Fruit fly (Drosophila melanogaster): ENCODE measurements around the gene CG34039.

DNA sequence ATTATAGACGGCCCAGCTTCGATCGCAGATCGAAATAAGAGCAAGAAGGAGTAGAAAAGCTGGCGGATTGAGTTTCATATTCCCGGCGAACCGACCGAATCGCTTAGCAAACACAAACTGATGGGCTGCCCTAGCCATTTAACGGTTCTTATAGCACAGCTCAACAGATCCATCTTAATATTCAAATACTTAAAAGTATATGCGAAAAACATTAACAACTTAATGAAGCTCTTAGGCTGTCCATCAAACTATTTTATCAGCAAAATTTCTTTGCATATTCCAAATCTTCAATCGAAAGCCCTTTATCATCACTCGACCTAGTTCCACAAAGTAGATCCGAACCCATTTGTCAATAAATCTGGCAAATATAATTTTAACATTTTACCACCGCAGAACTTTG is 38.2 kb upstream of the CG34039 start, which contains the start of gene CG4613:
- TF ChIP-seq usp (GFP tag; optimal IDR thresholded peaks at IDR 0.05) (no peak), CG8478 (optimal IDR thresholded peaks at IDR 0.05) (no peak)
